Fruit fly (Drosophila melanogaster) whole organism, adult: Measurements from ENCODE around the gene gNacalpha.

Experiments
- CG11617 ChIP-seq: fragments of 200-800 bp; sonication (Bioruptor generic); optimal IDR thresholded peaks from 2 replicates; lab custom pipeline; 2017; ENCODE audit warnings: mild to moderate bottlenecking, missing biosample characterization, missing genetic modification reagents, missing genetic modification characterization
- CG12768 ChIP-seq: fragments of 200-800 bp; sonication (Bioruptor generic); optimal IDR thresholded peaks from 2 replicates; lab custom pipeline; 2017; ENCODE audit warnings: missing biosample characterization, missing genetic modification characterization, mild to moderate bottlenecking, moderate library complexity, missing genetic modification reagents
- CG14711 ChIP-seq: fragments of 200-800 bp; sonication (Bioruptor generic); optimal IDR thresholded peaks from 2 replicates; lab custom pipeline; 2018; ENCODE audit warnings: missing biosample characterization, mild to moderate bottlenecking, missing genetic modification characterization, moderate library complexity
- CG1620 ChIP-seq: fragments of 200-800 bp; sonication (Bioruptor generic); optimal IDR thresholded peaks from 2 replicates; lab custom pipeline; 2016; ENCODE audit warnings: missing biosample characterization, missing genetic modification characterization
- CG33017 ChIP-seq: fragments of 200-800 bp; sonication (Bioruptor generic); optimal IDR thresholded peaks from 2 replicates; lab custom pipeline; 2018; ENCODE audit warnings: missing biosample characterization, mild to moderate bottlenecking, missing genetic modification characterization, moderate library complexity
- CG5204 ChIP-seq: fragments of 200-800 bp; sonication (Bioruptor generic); optimal IDR thresholded peaks from 2 replicates; lab custom pipeline; 2016; ENCODE audit warnings: missing biosample characterization, missing genetic modification characterization
- CG7045 ChIP-seq: fragments of 200-800 bp; sonication (Bioruptor generic); optimal IDR thresholded peaks from 2 replicates; lab custom pipeline; 2017; ENCODE audit warnings: missing biosample characterization, mild to moderate bottlenecking, missing genetic modification characterization
- CG7101 ChIP-seq: fragments of 200-800 bp; sonication (Bioruptor generic); optimal IDR thresholded peaks from 2 replicates; lab custom pipeline; 2018; ENCODE audit warnings: missing biosample characterization, mild to moderate bottlenecking, missing genetic modification characterization, moderate library complexity
- Clk ChIP-seq: fragments of 200-800 bp; sonication (Bioruptor generic); optimal IDR thresholded peaks from 2 replicates; lab custom pipeline; 2017; ENCODE audit warnings: missing biosample characterization, missing genetic modification characterization
- Crg-1 ChIP-seq: fragments of 200-800 bp; sonication (Bioruptor generic); optimal IDR thresholded peaks from 2 replicates; lab custom pipeline; 2016; ENCODE audit warnings: missing biosample characterization, missing genetic modification characterization
- Hr96 ChIP-seq: fragments of 200-800 bp; sonication (Bioruptor generic); optimal IDR thresholded peaks from 2 replicates; lab custom pipeline; 2016; ENCODE audit warnings: missing biosample characterization, missing genetic modification characterization
- Mnt ChIP-seq: fragments of 200-800 bp; sonication (Bioruptor generic); optimal IDR thresholded peaks from 2 replicates; lab custom pipeline; 2016; ENCODE audit warnings: missing biosample characterization, mild to moderate bottlenecking, missing genetic modification characterization
- bab1 ChIP-seq: fragments of 200-800 bp; sonication (Bioruptor generic); optimal IDR thresholded peaks from 3 replicates; lab custom pipeline; 2019; ENCODE audit warnings: missing biosample characterization, mild to moderate bottlenecking, missing genetic modification characterization, moderate library complexity
- cic ChIP-seq: fragments of 200-800 bp; sonication (Bioruptor generic); optimal IDR thresholded peaks from 2 replicates; lab custom pipeline; 2017; ENCODE audit warnings: missing biosample characterization, mild to moderate bottlenecking, missing genetic modification characterization, moderate library complexity
- cnc ChIP-seq, 2 experiments: fragments of >200 bp; optimal IDR thresholded peaks; 2 replicates each; lab custom pipeline; 2017
- kay ChIP-seq: fragments of 200-800 bp; sonication (Bioruptor generic); peaks from one replicate; lab custom pipeline; 2016; ENCODE audit warnings: missing biosample characterization, missing genetic modification characterization, borderline replicate concordance
- ovo ChIP-seq: fragments of 200-800 bp; sonication (Bioruptor generic); optimal IDR thresholded peaks from 2 replicates; lab custom pipeline; 2016; ENCODE audit warnings: missing biosample characterization, missing genetic modification characterization
- pad ChIP-seq: fragments of 200-800 bp; sonication (Bioruptor generic); optimal IDR thresholded peaks from 3 replicates; lab custom pipeline; 2017; ENCODE audit warnings: missing biosample characterization, missing genetic modification characterization, mild to moderate bottlenecking, moderate library complexity, missing genetic modification reagents
- tj ChIP-seq: fragments of 200-800 bp; sonication (Bioruptor generic); optimal IDR thresholded peaks from 3 replicates; lab custom pipeline; 2017; ENCODE audit warnings: missing biosample characterization, mild to moderate bottlenecking, missing genetic modification characterization, moderate library complexity
- toe ChIP-seq: fragments of 200-800 bp; sonication (Bioruptor generic); optimal IDR thresholded peaks from 2 replicates; lab custom pipeline; 2016; ENCODE audit warnings: missing biosample characterization, missing genetic modification characterization

Gene gNacalpha

DNA sequence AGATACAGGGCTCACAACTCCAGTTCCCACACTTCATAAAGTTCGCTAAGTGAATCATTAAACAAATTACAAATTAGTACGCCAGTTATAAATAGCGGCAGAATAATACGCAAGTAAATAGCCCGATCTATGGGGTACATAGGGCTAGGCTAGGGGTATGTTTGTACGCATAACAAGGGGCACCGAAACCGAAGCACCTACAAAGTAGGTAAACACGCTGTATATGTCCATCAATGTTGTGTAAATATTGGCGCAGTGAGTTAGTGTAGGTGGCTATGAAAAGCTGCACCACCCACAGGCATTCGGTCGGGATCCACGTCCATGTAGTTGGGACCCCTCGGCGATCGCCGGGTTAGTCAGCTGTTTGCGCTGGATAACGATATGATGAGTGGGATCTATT is 35.1 kb downstream of the gNacalpha start:
- TF ChIP-seq CG12768: peak; percentile 41
- TF ChIP-seq CG7045 (GFP tag; lab: Kevin White, UChicago): peak; percentile 56
- peak; percentile 53 for TF ChIP-seq Hr96 (GFP tag; lab: Kevin White, UChicago)
- TF ChIP-seq CG14711 (tag; lab: Kevin White, UChicago): peak; percentile 23
- peak; percentile 17 for TF ChIP-seq CG11617 (GFP tag; lab: Kevin White, UChicago)
- TF ChIP-seq CG7101: peak; percentile 71
- no peak for TF ChIP-seq bab1 (GFP tag; lab: Kevin White, UChicago)
- TF ChIP-seq kay (GFP tag; lab: Kevin White, UChicago): no peak
- TF ChIP-seq cnc (optimal IDR thresholded peaks at IDR 0.05; lab: Kevin White, UChicago): no peak
- peak; percentile 5 for TF ChIP-seq CG1620 (GFP tag; lab: Kevin White, UChicago)
- TF ChIP-seq pad (GFP tag; lab: Kevin White, UChicago): peak; percentile 47
- no peak for TF ChIP-seq toe (GFP tag; lab: Kevin White, UChicago)
- TF ChIP-seq ovo (GFP tag; lab: Kevin White, UChicago): peak; percentile 48
- peak; percentile 11 for TF ChIP-seq Mnt (GFP tag; lab: Kevin White, UChicago)
- TF ChIP-seq cic (GFP tag; lab: Kevin White, UChicago): no peak
- TF ChIP-seq CG33017 (tag; lab: Kevin White, UChicago): no peak
- no peak for TF ChIP-seq Clk (GFP tag; lab: Kevin White, UChicago)
- TF ChIP-seq CG5204 (GFP tag; lab: Kevin White, UChicago): no peak
- peak; percentile 54 for TF ChIP-seq Crg-1 (GFP tag; lab: Kevin White, UChicago)

DNA sequence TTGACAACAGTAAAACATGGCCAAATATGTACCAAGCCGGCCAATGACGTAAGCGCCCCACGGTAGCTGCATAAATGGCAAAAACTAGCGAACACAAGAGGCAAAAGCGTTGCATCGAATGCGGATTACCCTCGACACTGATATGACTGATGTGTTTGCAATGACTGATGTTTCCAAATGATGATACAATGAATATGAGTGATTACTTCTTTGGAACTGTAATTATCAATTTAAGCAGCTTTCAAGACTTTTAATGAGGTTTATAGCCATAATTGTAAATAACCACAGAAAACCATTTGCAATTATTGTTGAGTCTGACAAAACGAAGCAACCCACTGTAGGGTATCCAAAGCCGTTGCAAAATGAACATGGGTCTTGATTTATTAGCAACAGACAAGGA is 36.5 kb downstream of the gNacalpha start:
- TF ChIP-seq CG14711 (tag; lab: Kevin White, UChicago) (no peak), cic (GFP tag; lab: Kevin White, UChicago) (no peak), CG7045 (GFP tag; lab: Kevin White, UChicago) (no peak), CG5204 (GFP tag; lab: Kevin White, UChicago) (no peak), bab1 (GFP tag; lab: Kevin White, UChicago) (peak; percentile 56), tj (peak; percentile 55), CG11617 (GFP tag; lab: Kevin White, UChicago) (no peak)

DNA sequence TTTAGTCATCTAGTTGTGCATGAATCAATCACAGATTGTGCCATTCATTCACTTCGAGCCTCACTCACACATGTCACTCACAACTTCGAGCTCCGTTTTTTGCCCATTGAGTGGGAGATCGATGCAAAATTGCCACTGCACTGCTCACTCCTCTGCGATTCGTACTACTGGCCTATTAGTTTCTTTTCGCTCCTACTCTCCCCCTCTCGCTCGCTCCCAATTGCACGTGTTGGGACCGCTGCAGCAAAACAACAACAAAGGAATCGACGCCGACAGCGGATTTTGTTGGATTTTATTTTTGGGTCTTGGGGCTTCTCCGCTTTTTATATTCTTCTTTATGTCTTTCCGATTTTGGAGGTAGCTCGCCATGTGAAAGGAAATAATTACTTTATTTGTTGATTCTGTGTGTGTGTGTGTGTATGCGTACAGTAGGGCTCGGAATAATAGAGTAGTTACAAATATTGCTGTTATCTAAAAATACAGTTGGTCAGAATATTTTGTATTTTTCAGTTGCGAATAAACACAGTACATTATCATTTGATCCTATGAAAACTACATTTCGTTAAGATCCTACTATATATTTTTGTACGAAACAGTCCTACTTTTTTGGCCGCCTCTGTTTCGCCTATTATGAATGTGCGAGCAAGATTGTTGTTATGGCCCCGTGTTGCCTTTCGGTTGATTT is 37.3 kb downstream of the gNacalpha start:
- TF ChIP-seq CG5204 (GFP tag; lab: Kevin White, UChicago) (no peak), bab1 (GFP tag; lab: Kevin White, UChicago) (no peak), Crg-1 (GFP tag; lab: Kevin White, UChicago) (no peak), cic (GFP tag; lab: Kevin White, UChicago) (no peak), CG12768 (no peak), Clk (GFP tag; lab: Kevin White, UChicago) (no peak), kay (GFP tag; lab: Kevin White, UChicago) (no peak), Hr96 (GFP tag; lab: Kevin White, UChicago) (no peak), CG7045 (GFP tag; lab: Kevin White, UChicago) (no peak), CG14711 (tag; lab: Kevin White, UChicago) (peak; percentile 21), tj (peak; percentile 9), cnc (optimal IDR thresholded peaks at IDR 0.05; lab: Kevin White, UChicago) (no peak), CG7101 (no peak), toe (GFP tag; lab: Kevin White, UChicago) (no peak), Mnt (GFP tag; lab: Kevin White, UChicago) (peak; percentile 1), CG1620 (GFP tag; lab: Kevin White, UChicago) (no peak), pad (GFP tag; lab: Kevin White, UChicago) (no peak)

dm6 chr2L:1075753-1076152 is 38.7 kb downstream of the gNacalpha start:
- TF ChIP-seq CG7101 (peak; percentile 41), CG12768 (no peak)

DNA sequence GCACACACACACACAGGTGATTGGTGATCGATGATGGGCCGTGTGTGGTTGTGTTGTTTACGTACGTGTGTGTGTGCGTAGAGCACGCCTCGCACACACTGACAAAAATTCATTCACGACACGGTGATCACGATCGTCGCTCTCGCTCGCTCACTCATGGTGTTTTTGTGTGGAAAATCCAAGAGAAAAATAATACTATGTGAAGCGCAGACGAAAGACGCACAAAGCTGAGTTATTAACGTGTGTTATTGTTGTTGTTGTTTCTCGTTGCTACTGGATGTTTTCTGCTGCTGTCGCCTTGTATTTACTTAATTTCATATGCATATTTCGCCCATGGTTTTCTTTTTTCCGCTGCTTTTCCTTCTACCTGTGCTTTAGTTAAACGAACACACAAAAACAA is 40.0 kb downstream of the gNacalpha start:
- TF ChIP-seq tj (no peak), CG1620 (GFP tag; lab: Kevin White, UChicago) (no peak), Crg-1 (GFP tag; lab: Kevin White, UChicago) (no peak), Clk (GFP tag; lab: Kevin White, UChicago) (no peak), CG7101 (no peak), ovo (GFP tag; lab: Kevin White, UChicago) (no peak), CG11617 (GFP tag; lab: Kevin White, UChicago) (no peak), cic (GFP tag; lab: Kevin White, UChicago) (peak; percentile 80)

- TF ChIP-seq CG33017 (tag; lab: Kevin White, UChicago): no peak
- no peak for TF ChIP-seq tj
- TF ChIP-seq pad (GFP tag; lab: Kevin White, UChicago): peak; percentile 32
- no peak for TF ChIP-seq CG11617 (GFP tag; lab: Kevin White, UChicago)
- TF ChIP-seq Mnt (GFP tag; lab: Kevin White, UChicago): peak; percentile 72
- TF ChIP-seq bab1 (GFP tag; lab: Kevin White, UChicago): peak; percentile 66
- TF ChIP-seq ovo (GFP tag; lab: Kevin White, UChicago): peak; percentile 22
- no peak for TF ChIP-seq kay (GFP tag; lab: Kevin White, UChicago)
- TF ChIP-seq CG12768: no peak
- peak; percentile 47 for TF ChIP-seq CG1620 (GFP tag; lab: Kevin White, UChicago)
- peak; percentile 9 for TF ChIP-seq CG7045 (GFP tag; lab: Kevin White, UChicago)
- peak; percentile 1 for TF ChIP-seq CG14711 (tag; lab: Kevin White, UChicago)
- TF ChIP-seq cic (GFP tag; lab: Kevin White, UChicago): no peak
- TF ChIP-seq CG7101: peak; percentile 46
- TF ChIP-seq Hr96 (GFP tag; lab: Kevin White, UChicago): no peak
These were observed 40.5 kb downstream of the gNacalpha start, which contains the start of the genes S and ast for dm6 chr2L:1077469-1077993. S (minus strand) TSS chr2L:1077815. ast (plus strand) TSS chr2L:1077948.
